Worm (Caenorhabditis elegans): Measurements from ENCODE around the gene nep-22.

Gene nep-22

DNA sequence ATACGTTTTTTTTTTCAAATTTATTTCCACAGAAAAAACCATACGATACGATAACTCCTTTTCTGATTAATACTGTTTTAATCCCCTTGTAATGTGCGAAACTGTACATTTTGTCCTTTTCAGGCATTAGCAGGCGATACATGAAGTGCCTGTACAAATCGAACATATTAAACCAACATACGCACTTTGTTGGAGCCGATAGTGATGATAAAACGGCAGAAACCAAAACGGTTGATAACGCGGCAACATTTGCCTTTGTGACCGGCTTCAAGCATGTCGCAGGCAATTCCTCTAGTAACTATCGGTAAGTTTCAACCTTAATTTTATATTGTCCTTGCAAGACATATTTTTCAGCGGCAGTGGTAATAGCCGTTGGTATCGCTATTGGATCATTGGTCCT is at the start of gene nep-22:
TSS of gene nep-22 (plus strand) at position 245 of the 400 bp plus-strand sequence.
- no peak for TF ChIP-seq W03F9.2 (tag; optimal IDR thresholded peaks at IDR 0.05)
- TF ChIP-seq dao-5 (tag; optimal IDR thresholded peaks at IDR 0.05), result no peak
- TF ChIP-seq him-1 (tag; optimal IDR thresholded peaks at IDR 0.05), result no peak

DNA sequence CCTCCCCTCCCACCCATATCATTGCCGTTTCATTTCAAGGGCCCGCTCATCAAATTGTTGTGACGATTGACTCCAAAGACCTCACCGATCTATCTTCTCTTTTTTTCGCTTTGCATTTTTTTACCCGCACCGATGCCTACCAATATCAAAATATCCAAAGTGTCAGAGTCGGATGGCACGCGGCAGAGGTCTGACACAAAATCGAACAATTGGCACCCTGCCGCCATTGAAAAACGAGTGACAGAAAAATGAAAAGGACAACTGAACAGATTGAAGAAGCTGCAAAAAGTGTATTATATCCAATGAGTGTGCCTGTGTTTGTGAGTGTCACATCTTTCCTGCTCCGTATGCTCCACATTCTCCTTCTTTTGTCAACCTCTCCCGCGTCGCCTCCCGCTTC is 47.9 kb upstream of the nep-22 start:
- TF ChIP-seq dao-5 (tag; optimal IDR thresholded peaks at IDR 0.05) (no peak), him-1 (tag; optimal IDR thresholded peaks at IDR 0.05) (no peak), W03F9.2 (tag; optimal IDR thresholded peaks at IDR 0.05) (no peak)

DNA sequence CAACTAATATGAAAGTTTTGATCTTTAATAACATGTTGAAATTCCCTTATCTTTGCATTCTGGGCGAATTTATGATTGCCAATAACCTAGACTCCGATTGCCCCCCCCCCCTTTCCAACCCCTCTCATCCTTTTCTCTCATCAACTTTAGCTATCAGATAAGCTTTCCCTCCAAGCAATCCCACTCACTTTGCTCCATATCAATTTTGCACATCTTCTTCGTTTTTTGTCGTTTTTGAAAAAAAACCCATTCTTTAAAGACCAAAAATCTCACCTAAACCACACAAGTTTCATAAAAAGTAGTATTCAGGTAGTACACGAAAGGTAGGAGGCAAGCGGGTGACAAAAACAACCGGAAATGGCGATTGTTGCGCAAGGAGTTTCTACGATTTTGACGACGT is 46.5 kb upstream of the nep-22 start, which contains the start of gene twk-18:
TSS of gene twk-18 (plus strand) at position 301 of the 400 bp plus-strand sequence.
- TF ChIP-seq him-1 (tag; optimal IDR thresholded peaks at IDR 0.05) (no peak), W03F9.2 (tag; optimal IDR thresholded peaks at IDR 0.05) (no peak), dao-5 (tag; optimal IDR thresholded peaks at IDR 0.05) (no peak)

DNA sequence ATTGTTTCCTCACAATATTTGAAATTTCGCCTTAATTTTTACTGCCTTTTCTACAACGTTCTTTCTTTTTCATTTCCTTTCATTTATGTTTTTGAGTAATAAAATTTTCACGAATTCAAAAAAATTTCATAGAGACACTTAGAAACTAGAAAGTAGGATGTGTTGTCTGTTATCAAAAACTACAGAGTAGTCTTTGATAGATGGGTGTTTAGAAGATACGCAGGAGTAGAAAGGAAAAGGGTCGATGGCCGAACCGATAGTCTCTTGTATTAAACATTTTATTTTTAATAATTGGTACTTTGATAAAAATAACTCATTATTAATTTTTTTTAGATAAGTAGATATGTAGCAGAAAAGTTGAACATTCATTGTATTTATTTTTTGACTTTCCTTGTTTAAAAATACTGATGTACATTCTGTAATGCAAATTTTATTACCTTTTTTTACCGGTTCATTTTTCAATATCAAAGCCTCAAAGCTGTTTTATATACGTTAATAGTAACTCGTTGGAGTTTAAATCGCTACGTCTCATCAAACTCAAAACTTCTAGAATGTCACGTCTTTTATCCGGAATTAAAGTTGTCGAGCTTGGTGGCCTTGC is 42.4 kb upstream of the nep-22 start, which contains the start of gene C24A3.4:
TSS of gene C24A3.4 (plus strand) at position 551 of the 601 bp plus-strand sequence.
- TF ChIP-seq W03F9.2 (tag; optimal IDR thresholded peaks at IDR 0.05) (no peak), him-1 (tag; optimal IDR thresholded peaks at IDR 0.05) (no peak), dao-5 (tag; optimal IDR thresholded peaks at IDR 0.05) (no peak)

DNA sequence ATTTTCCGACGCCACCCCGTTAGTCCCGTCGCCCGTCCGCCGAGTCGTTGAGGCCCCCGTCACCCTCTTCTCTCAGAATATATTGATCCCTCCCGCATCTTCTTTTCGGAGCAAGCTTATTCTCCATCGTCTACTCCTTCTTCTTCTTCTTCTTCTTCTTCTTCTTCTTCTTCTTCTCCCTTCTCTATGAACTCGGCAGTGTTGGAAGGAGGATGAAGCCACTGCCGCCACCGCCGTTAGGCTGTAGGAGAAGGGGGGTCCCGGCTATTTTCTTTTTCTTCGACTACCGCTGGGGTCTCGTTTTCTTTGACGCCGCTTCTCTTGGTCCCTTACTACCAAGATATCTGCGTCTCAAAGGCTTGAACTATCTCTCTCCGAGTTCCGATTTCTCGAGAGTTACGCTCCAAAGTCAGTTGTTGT is 38.8 kb upstream of the nep-22 start:
- TF ChIP-seq W03F9.2 (tag; optimal IDR thresholded peaks at IDR 0.05), result no peak
- TF ChIP-seq dao-5 (tag; optimal IDR thresholded peaks at IDR 0.05), result no peak
- TF ChIP-seq him-1 (tag; optimal IDR thresholded peaks at IDR 0.05), result peak; percentile 50

DNA sequence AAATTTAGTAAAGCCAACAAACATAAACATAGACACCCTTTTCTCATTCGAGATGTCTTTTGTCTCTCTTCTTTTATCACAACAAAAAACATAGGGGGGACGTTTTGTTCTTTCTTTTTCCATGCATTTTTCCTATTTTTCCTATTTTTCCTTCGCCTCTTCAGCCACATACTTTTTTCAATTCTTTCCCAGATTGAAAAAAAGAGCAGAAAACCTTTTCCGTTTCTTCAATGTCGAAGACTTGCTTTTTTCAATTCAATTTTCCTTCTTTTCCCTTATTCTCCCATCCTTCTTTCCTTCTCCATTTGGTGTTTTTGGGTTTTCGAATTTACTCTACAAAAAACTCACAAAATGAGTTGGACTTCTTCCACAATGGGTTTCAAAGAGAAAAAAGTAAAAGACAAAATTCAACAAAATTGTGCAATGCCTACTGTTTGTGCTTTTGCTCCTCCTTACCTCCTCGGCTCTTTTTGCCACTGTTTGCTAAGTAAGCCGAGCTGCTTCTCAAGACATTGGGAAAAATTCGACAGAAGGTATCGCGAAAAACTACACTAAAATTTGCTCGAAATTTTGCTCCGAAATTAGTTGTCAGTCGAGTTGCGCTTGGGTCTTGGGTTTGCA is 37.7 kb upstream of the nep-22 start:
- no peak for TF ChIP-seq him-1 (tag; optimal IDR thresholded peaks at IDR 0.05)
- no peak for TF ChIP-seq W03F9.2 (tag; optimal IDR thresholded peaks at IDR 0.05)
- TF ChIP-seq dao-5 (tag; optimal IDR thresholded peaks at IDR 0.05), result no peak

DNA sequence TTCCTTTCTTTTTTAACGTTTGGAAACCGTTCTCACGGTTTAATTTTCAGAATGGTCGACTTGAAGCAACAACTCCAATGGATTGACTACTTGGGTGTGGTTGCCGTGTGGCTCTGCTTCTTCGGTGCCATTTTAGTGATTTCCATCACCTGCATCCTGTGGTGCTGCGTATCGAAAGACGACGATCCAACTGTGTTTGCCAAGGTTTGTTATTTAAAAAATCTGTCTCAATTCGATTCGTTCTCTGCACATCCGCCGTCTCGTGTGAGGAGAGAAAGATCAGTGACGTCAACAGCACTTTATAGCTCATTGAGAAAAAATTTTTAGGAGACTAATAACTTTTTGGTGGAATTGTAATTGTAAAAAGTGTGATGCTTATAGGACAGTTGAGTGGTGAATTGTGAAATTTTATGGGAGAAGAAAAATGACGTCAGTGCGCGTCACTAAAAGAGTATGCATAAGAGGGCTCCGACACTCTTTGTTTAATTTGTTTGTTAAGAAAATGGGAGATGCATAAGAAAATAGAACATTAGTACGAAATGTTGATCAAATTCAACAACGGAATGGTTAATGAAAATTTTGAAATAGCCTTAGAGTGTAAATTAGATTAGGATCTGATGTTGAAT is 36.8 kb upstream of the nep-22 start, which contains the start of gene C24A3.2:
TSS of gene C24A3.2 (plus strand) at position 51 of the 626 bp plus-strand sequence.
- TF ChIP-seq him-1 (tag; optimal IDR thresholded peaks at IDR 0.05), result no peak
- no peak for TF ChIP-seq dao-5 (tag; optimal IDR thresholded peaks at IDR 0.05)
- no peak for TF ChIP-seq W03F9.2 (tag; optimal IDR thresholded peaks at IDR 0.05)

DNA sequence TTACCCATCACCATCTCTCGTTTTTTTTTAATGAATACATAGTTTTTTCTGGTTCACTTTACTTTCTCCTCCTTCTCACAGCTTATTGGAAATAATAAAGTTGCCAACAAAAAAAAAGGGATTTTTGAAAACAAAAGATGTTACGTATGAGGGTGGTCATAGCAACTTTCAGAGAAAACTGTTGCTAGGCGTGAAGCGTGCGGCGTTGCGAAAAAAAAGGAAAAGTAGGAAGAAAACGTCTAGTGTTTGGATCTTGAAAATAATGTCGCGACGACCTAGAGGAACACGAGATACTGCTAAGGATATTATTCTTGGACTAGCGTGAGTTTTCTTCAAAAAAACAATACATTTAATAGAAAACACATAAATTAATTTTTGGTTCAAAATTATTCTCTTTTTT is 35.5 kb upstream of the nep-22 start, which contains the start of gene C24A3.1:
TSS of gene C24A3.1 (plus strand) at position 263 of the 400 bp plus-strand sequence.
- TF ChIP-seq him-1 (tag; optimal IDR thresholded peaks at IDR 0.05) (no peak), W03F9.2 (tag; optimal IDR thresholded peaks at IDR 0.05) (no peak), dao-5 (tag; optimal IDR thresholded peaks at IDR 0.05) (no peak)

DNA sequence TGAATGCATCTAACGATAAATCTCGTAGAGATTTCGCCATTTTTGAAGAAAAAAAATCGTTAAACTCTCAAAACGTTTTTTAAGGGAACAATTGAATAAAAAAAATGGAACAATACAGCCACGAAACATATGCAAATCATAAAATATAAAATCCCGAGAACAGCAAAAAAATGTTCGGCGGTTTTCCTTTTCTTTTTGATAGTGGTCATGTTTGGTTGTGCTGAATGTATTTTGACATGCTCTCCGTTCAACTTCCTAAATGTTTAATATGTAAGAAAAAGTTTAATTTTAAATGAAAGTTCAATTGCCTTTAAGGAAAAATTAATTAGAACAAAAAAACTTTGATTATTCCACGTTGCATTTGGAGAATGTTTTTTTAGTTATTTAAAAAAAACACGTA is 23.9 kb upstream of the nep-22 start, which contains the start of gene C24A3.9:
TSS of gene C24A3.9 (minus strand) at position 101 of the 400 bp plus-strand sequence.
- TF ChIP-seq him-1 (tag; optimal IDR thresholded peaks at IDR 0.05) (no peak), W03F9.2 (tag; optimal IDR thresholded peaks at IDR 0.05) (no peak), dao-5 (tag; optimal IDR thresholded peaks at IDR 0.05) (no peak)

DNA sequence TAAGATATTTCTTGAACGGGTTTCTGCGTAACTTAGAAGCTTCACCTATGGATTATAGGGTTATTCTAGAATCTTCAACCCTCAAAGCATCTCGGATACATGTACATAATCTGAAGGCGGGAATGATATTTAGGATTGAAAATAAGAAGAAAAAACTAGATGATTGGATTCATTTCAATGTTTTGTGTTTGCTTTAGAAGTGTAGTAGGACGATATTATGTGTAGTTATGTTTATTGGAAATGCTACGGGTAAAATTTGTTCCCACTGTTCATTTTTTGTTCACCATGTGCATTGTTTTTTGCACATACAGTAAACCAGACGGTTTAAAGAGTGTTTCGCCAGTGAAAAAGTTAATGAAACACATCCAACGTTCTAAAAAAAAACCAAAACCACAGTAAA is 22.9 kb upstream of the nep-22 start:
- TF ChIP-seq W03F9.2 (tag; optimal IDR thresholded peaks at IDR 0.05) (no peak), dao-5 (tag; optimal IDR thresholded peaks at IDR 0.05) (no peak)

DNA sequence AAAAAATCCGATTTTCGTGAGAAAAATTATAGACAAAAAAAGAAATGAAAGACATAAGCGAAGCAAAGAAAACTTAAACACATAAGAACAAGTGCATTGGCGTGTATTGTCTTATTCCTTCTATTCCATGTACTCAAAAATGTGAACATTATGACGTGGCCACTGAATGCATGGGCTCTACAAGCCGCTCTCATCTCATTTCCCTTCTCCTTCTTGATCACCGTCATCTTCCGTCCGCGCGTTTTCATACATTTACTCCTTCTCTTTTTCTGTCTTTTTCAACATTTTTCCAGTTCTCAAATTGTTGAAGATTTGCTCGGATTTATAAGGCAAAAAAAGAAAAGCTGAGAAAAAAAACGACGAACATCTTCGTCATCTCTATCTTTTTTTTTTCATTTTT is 19.9 kb upstream of the nep-22 start:
- no peak for TF ChIP-seq W03F9.2 (tag; optimal IDR thresholded peaks at IDR 0.05)
- TF ChIP-seq dao-5 (tag; optimal IDR thresholded peaks at IDR 0.05), result no peak

DNA sequence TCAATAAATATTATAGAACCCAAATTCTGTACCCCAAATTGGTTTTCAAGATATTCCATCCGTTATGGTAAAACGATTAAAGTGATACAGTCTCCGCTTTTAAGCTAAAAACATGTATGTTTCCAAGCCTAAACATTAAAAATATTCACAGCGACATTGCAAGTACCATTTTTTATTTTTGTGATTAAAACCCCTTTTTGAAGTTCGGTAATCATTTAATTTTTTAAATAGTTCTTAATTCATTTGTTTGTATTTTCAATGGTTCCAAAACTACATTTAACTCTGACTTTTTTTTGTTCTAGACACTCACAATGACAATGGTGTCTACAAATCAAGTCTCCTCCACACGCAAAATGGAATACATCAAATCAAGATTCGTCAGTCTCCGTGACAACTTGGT is 18.9 kb upstream of the nep-22 start, which contains the start of gene T25B6.4:
TSS of gene T25B6.4 (plus strand) at position 301 of the 400 bp plus-strand sequence.
- TF ChIP-seq him-1 (tag; optimal IDR thresholded peaks at IDR 0.05) (no peak), dao-5 (tag; optimal IDR thresholded peaks at IDR 0.05) (no peak), W03F9.2 (tag; optimal IDR thresholded peaks at IDR 0.05) (no peak)

DNA sequence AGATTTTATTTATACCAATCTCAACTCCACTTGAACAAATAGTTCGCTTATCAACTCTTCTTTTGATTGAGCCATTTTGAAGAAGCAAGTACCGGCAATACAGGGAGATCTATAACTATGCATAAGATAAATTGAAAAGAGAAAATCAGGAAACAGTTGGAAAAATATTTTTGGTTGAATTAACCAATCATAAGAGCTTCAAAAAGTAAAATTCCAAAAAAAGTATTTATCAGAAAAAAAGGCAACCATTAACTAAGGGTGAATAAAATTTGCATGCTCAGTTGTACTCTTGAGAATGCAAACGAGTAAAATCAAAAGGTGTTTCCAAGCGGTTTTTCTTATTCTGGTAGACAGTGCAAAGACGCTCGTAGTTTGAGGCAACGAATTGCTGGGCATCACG is 12.7 kb upstream of the nep-22 start, which contains the start of gene T25B6.5:
TSS of gene T25B6.5 (minus strand) at position 101 of the 400 bp plus-strand sequence.
- no peak for TF ChIP-seq him-1 (tag; optimal IDR thresholded peaks at IDR 0.05)

DNA sequence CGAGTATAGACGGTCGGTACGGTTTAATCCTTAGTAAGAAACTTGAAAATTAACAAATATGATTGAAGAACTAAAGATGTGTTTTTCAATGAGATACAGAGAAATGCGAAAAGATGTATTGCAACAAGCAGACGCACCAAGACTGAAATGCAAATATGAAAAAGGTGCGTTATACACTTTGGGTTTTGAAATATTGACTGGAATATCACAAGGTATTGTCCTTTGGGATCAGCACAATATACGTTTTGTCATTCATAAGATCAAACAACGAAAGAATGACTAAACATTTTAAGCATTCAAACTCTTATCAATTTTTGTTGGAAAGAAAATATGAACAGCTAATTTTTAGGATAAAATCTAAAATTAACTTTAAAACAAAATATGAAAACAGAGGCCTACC is 11.6 kb upstream of the nep-22 start, which contains the start of gene T25B6.6:
TSS of gene T25B6.6 (minus strand) at position 101 of the 400 bp plus-strand sequence.
- TF ChIP-seq him-1 (tag; optimal IDR thresholded peaks at IDR 0.05) (no peak), W03F9.2 (tag; optimal IDR thresholded peaks at IDR 0.05) (no peak), dao-5 (tag; optimal IDR thresholded peaks at IDR 0.05) (no peak)

Data from whole organism, L4/young adult.